Fruit fly (Drosophila melanogaster): ENCODE measurements around the gene hoe1.
A peak's percentile ranks its signal among the peaks of the same experiment; 100 is the strongest.

hoe1 gene

DNA sequence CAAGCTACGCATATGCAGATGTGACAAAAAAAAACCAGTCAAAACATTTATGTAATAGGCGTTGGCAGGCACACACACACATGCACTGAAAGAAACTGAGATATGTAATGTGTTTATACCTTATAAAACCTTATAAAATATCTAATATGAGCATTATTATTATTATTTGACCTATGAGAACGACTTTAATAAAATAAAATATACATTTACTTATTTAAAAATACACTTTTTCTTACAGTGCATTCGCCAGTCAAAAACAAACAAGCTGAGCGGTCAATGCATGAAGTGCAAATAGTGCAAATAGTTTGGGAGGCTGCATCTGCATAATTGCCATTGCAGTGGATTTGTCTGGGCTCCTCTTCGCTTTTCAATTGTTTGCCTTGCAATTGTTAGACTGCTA is 24.2 kb downstream of the hoe1 start (continued):
- TF ChIP-seq CG10366 (GFP tag; IDR thresholded peaks at IDR 0.05) (peak; percentile 73), gcm (GFP tag; optimal IDR thresholded peaks at IDR 0.05) (peak; percentile 83), CG33557 (GFP tag; optimal IDR thresholded peaks at IDR 0.05) (no peak), Camta (GFP tag; optimal IDR thresholded peaks at IDR 0.05) (no peak), slp2 (GFP tag; optimal IDR thresholded peaks at IDR 0.05) (no peak), CG2202 (tag; optimal IDR thresholded peaks at IDR 0.05) (peak; percentile 14), CG15514 (GFP tag; optimal IDR thresholded peaks at IDR 0.05) (peak; percentile 9), her (GFP tag; optimal IDR thresholded peaks at IDR 0.05) (no peak), prd (optimal IDR thresholded peaks at IDR 0.05) (no peak), prd (GFP tag; IDR thresholded peaks at IDR 0.05) (peak; percentile 67), Bteb2 (GFP tag; optimal IDR thresholded peaks at IDR 0.05) (no peak), CG4328 (GFP tag; optimal IDR thresholded peaks at IDR 0.05) (peak; percentile 63), C15 (GFP tag; IDR thresholded peaks at IDR 0.05) (0 out of 3 replicates have a peak, but pooled peaks have one; percentile 31), al (GFP tag; IDR thresholded peaks at IDR 0.05) (no peak), Chrac-16 (GFP tag; optimal IDR thresholded peaks at IDR 0.05) (peak; percentile 39), ttk (GFP tag; IDR thresholded peaks at IDR 0.05) (peak; percentile 84), CG32767 (GFP tag; IDR thresholded peaks at IDR 0.05) (peak; percentile 77), Ets97D (GFP tag; optimal IDR thresholded peaks at IDR 0.05) (no peak), CG13287 (GFP tag; IDR thresholded peaks at IDR 0.05; ENCODE audit: partially characterized antibody) (no peak), Meics (GFP tag; optimal IDR thresholded peaks at IDR 0.05) (peak; percentile 54), nerfin-1 (tag; optimal IDR thresholded peaks at IDR 0.05) (peak; percentile 77), CG10321 (GFP tag; IDR thresholded peaks at IDR 0.05) (peak; percentile 47; the same call in 1 of the 2 replicates), oc (tag; optimal IDR thresholded peaks at IDR 0.05) (peak; percentile 64), Scr (GFP tag; IDR thresholded peaks at IDR 0.05; ENCODE audit: partially characterized antibody) (no peak), CG13424 (tag; optimal IDR thresholded peaks at IDR 0.05) (peak; percentile 89), CG32532 (GFP tag; IDR thresholded peaks at IDR 0.05) (no peak), cwo (GFP tag; optimal IDR thresholded peaks at IDR 0.05) (peak; percentile 35), CG11398 (GFP tag; optimal IDR thresholded peaks at IDR 0.05) (no peak), dm (GFP tag; optimal IDR thresholded peaks at IDR 0.05) (no peak), Ada2b (GFP tag; IDR thresholded peaks at IDR 0.05) (peak; percentile 83), CG4707 (GFP tag; optimal IDR thresholded peaks at IDR 0.05) (peak; percentile 27), gce (GFP tag; IDR thresholded peaks at IDR 0.05) (peak; percentile 76; the same call in 2 of the 3 replicates), kah (GFP tag; optimal IDR thresholded peaks at IDR 0.05) (peak; percentile 70), sima (GFP tag; optimal IDR thresholded peaks at IDR 0.05) (no peak), CG7556 (GFP tag; optimal IDR thresholded peaks at IDR 0.05) (peak; percentile 75), CG31388 (GFP tag; optimal IDR thresholded peaks at IDR 0.05) (no peak), sr (GFP tag; IDR thresholded peaks at IDR 0.05) (no peak), CG15073 (GFP tag; optimal IDR thresholded peaks at IDR 0.05) (no peak), sens (GFP tag) (peak; percentile 90), CG12659 (GFP tag; optimal IDR thresholded peaks at IDR 0.05) (peak; percentile 70), CG33213 (GFP tag; optimal IDR thresholded peaks at IDR 0.05) (no peak), CG10431 (GFP tag; optimal IDR thresholded peaks at IDR 0.05) (no peak), caup (GFP tag; optimal IDR thresholded peaks at IDR 0.05; ENCODE audit: severe bottlenecking) (peak; percentile 5), z (GFP tag; IDR thresholded peaks at IDR 0.05) (no peak), CG8924 (tag; optimal IDR thresholded peaks at IDR 0.05) (peak; percentile 79), CG15601 (tag; optimal IDR thresholded peaks at IDR 0.05) (peak; percentile 50), CG6175 (GFP tag; IDR thresholded peaks at IDR 0.05) (no peak), crol (GFP tag; IDR thresholded peaks at IDR 0.05) (no peak), bigmax (GFP tag; optimal IDR thresholded peaks at IDR 0.05) (no peak), CG8944 (GFP tag; optimal IDR thresholded peaks at IDR 0.05) (no peak), CG14050 (GFP tag; IDR thresholded peaks at IDR 0.05) (peak; percentile 76), CG1233 (GFP tag; optimal IDR thresholded peaks at IDR 0.05) (peak; percentile 58)

Measured in whole organism, embryonic.